Worm (Caenorhabditis elegans) whole organism, young adult: ENCODE results near the gene dnj-9.

Source experiments
- Y56A3A.18 ChIP-seq: fragments of 200-800 bp; sonication (Bioruptor generic); IDR thresholded peaks from 2 replicates; pipeline ENCODE4 v1.3.6; 2022; ENCODE audit warnings: missing genetic modification reagents, missing genetic modification characterization, missing compliant biosample characterization
- Y79H2A.3 ChIP-seq: fragments of 200-800 bp; sonication (Bioruptor generic); conservative IDR thresholded peaks from 2 replicates; pipeline ENCODE4 v1.3.6; 2022; ENCODE audit warnings: missing genetic modification reagents, missing genetic modification characterization, missing compliant biosample characterization
- ZK185.1 ChIP-seq: sonication (generic microtip); optimal IDR thresholded peaks from 2 replicates; lab custom pipeline; 2016; ENCODE audit warnings: mild to moderate bottlenecking, missing genetic modification characterization, missing compliant biosample characterization; ENCODE audit not compliant: poor library complexity, severe bottlenecking
- fkh-3 ChIP-seq: sonication (generic microtip); optimal IDR thresholded peaks from 2 replicates; lab custom pipeline; 2016; ENCODE audit warnings: mild to moderate bottlenecking, missing genetic modification characterization, missing compliant biosample characterization
- lin-35 ChIP-seq, 3 experiments: fragments of 150-350 bp in 2 of 3; sonication (generic microtip) in 1 of 3; optimal IDR thresholded peaks; 2 replicates each; lab custom pipeline; 2014 to 2018; ENCODE audit warnings: missing biosample characterization in 3 of 3, missing genetic modification characterization in 3 of 3, missing genetic modification reagents in 3 of 3
- lin-54 ChIP-seq: fragments of 200-800 bp; sonication (Bioruptor generic); optimal IDR thresholded peaks from 2 replicates; lab custom pipeline; 2018; ENCODE audit warnings: mild to moderate bottlenecking, missing genetic modification characterization, missing compliant biosample characterization
- madf-8 ChIP-seq: fragments of 200-800 bp; sonication (Bioruptor generic); conservative IDR thresholded peaks from 2 replicates; pipeline ENCODE4 v1.3.6; 2022; ENCODE audit warnings: missing genetic modification reagents, missing genetic modification characterization, missing compliant biosample characterization
- mes-4 ChIP-seq: sonication (generic microtip); optimal IDR thresholded peaks from 2 replicates; lab custom pipeline; 2016; ENCODE audit warnings: missing genotype, missing genetic modification characterization, missing compliant biosample characterization
- nhr-80 ChIP-seq: sonication (generic microtip); optimal IDR thresholded peaks from 2 replicates; lab custom pipeline; 2016; ENCODE audit warnings: missing genetic modification characterization, missing compliant biosample characterization
- somi-1 ChIP-seq: fragments of 200-800 bp; sonication (Bioruptor generic); optimal IDR thresholded peaks from 2 replicates; lab custom pipeline; 2018; ENCODE audit warnings: mild to moderate bottlenecking, missing genetic modification characterization, missing compliant biosample characterization
- tlf-1 ChIP-seq: fragments of 200-800 bp; sonication (Bioruptor generic); optimal IDR thresholded peaks from 2 replicates; lab custom pipeline; 2018; ENCODE audit warnings: mild to moderate bottlenecking, missing genetic modification characterization, missing compliant biosample characterization
- unc-62 ChIP-seq: fragments of 150-350 bp; optimal IDR thresholded peaks from 2 replicates; lab custom pipeline; 2014; ENCODE audit warnings: missing biosample characterization, missing genetic modification reagents, missing genetic modification characterization
- ztf-18 ChIP-seq: sonication (generic microtip); optimal IDR thresholded peaks from 2 replicates; lab custom pipeline; 2016; ENCODE audit warnings: missing genotype, mild to moderate bottlenecking, missing genetic modification characterization, missing compliant biosample characterization

DNA sequence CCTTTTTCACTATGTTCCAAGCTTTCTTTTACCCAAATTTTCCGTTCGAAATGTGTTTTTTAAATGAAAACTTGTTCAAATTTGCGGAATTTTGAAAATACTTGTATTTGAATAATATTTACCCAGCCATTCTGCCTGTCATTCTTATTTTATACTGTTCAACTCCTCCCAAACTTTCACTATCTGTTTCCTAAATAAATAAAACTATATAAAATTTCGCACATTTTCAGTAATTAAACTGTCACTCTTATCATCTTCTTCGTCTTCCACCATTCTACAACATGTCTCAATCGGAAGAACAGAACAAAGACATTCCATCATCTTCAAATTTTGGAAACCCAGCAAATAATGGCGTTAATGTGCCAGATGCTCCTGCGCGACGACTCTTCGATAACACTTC is 52.9 kb downstream of the dnj-9 start, which contains the start of gene btbd-10:
- TF ChIP-seq lin-35 (GFP tag; optimal IDR thresholded peaks at IDR 0.05; lab: Kevin White, UChicago) (no peak), lin-54 (no peak), unc-62 (GFP tag; lab: Kevin White, UChicago) (peak; percentile 67), mes-4 (tag; lab: Kevin White, UChicago) (no peak), Y56A3A.18 (GFP tag; lab: Robert Waterston, UW) (no peak), madf-8 (GFP tag; lab: Robert Waterston, UW) (no peak), somi-1 (no peak), nhr-80 (tag; lab: Kevin White, UChicago) (no peak), ztf-18 (no peak), ZK185.1 (tag; lab: Kevin White, UChicago) (no peak), fkh-3 (tag; lab: Kevin White, UChicago) (no peak), Y79H2A.3 (no peak), tlf-1 (GFP tag; lab: Kevin White, UChicago) (no peak)
